Fruit fly (Drosophila melanogaster) whole organism, embryonic: ENCODE results near the gene CG42232.

Experiments
- CG10565 ChIP-seq: fragments of 200-800 bp; sonication (Bioruptor generic); optimal IDR thresholded peaks from 3 replicates; lab custom pipeline; 2016; ENCODE audit warnings: missing biosample characterization, mild to moderate bottlenecking, missing genetic modification characterization
- CG10654 ChIP-seq: fragments of 200-800 bp; sonication (Bioruptor generic); optimal IDR thresholded peaks from 2 replicates; lab custom pipeline; 2016; ENCODE audit warnings: missing biosample characterization, missing genetic modification characterization
- CG11504 ChIP-seq: fragments of 200-800 bp; sonication (Bioruptor generic); optimal IDR thresholded peaks from 3 replicates; lab custom pipeline; 2019; ENCODE audit warnings: missing biosample characterization, mild to moderate bottlenecking, missing genetic modification characterization, moderate library complexity
- CG12219 ChIP-seq: fragments of 200-800 bp; sonication (Bioruptor generic); optimal IDR thresholded peaks from 3 replicates; lab custom pipeline; 2018; ENCODE audit warnings: missing biosample characterization, mild to moderate bottlenecking, missing genetic modification characterization
- CG12299 ChIP-seq: fragments of 200-800 bp; sonication (Bioruptor generic); optimal IDR thresholded peaks from 2 replicates; lab custom pipeline; 2018; ENCODE audit warnings: missing biosample characterization, mild to moderate bottlenecking, missing genetic modification characterization
- CG12942 ChIP-seq: fragments of 200-800 bp; sonication (Bioruptor generic); optimal IDR thresholded peaks from 3 replicates; lab custom pipeline; 2016; ENCODE audit warnings: missing biosample characterization, missing genetic modification characterization
- CG13624 ChIP-seq: fragments of 200-800 bp; sonication (Bioruptor generic); optimal IDR thresholded peaks from 2 replicates; lab custom pipeline; 2016; ENCODE audit warnings: missing biosample characterization, missing genetic modification characterization
- CG14667 ChIP-seq: fragments of 200-800 bp; sonication (Bioruptor generic); IDR thresholded peaks from 2 replicates; pipeline ENCODE4 v1.3.6; 2022; ENCODE audit warnings: missing biosample characterization, missing genetic modification characterization
- CG14860 ChIP-seq: fragments of 200-800 bp; sonication (Bioruptor generic); IDR thresholded peaks from 3 replicates; pipeline ENCODE4 v1.3.6; 2022; ENCODE audit warnings: missing biosample characterization, missing genetic modification characterization; ENCODE audit not compliant: partially characterized antibody
- CG15479 ChIP-seq: fragments of 200-800 bp; sonication (Bioruptor generic); optimal IDR thresholded peaks from 3 replicates; lab custom pipeline; 2019; ENCODE audit warnings: missing biosample characterization, mild to moderate bottlenecking, missing genetic modification characterization, moderate library complexity
- CG15601 ChIP-seq: fragments of 200-800 bp; sonication (Bioruptor generic); optimal IDR thresholded peaks from 3 replicates; lab custom pipeline; 2019; ENCODE audit warnings: missing biosample characterization, mild to moderate bottlenecking, missing genetic modification characterization, moderate library complexity
- CG1603 ChIP-seq: fragments of 200-800 bp; sonication (Bioruptor generic); optimal IDR thresholded peaks from 2 replicates; lab custom pipeline; 2019; ENCODE audit warnings: missing biosample characterization, mild to moderate bottlenecking, missing genetic modification characterization, moderate library complexity
- CG16813 ChIP-seq: fragments of 200-800 bp; sonication (Bioruptor generic); IDR thresholded peaks from 3 replicates; pipeline ENCODE4 v1.3.6; 2022; ENCODE audit warnings: missing biosample characterization, missing genetic modification characterization; ENCODE audit not compliant: partially characterized antibody
- CG17186 ChIP-seq: fragments of 200-800 bp; sonication (Bioruptor generic); optimal IDR thresholded peaks from 3 replicates; lab custom pipeline; 2017; ENCODE audit warnings: missing biosample characterization, missing genetic modification reagents, missing genetic modification characterization
- CG17328 ChIP-seq: fragments of 200-800 bp; sonication (Bioruptor generic); IDR thresholded peaks from 2 replicates; pipeline ENCODE4 v1.3.6; 2022; ENCODE audit warnings: missing biosample characterization, missing genetic modification characterization
- CG2199 ChIP-seq: fragments of 200-800 bp; sonication (Bioruptor generic); IDR thresholded peaks from 3 replicates; pipeline ENCODE4 v1.3.6; 2022; ENCODE audit warnings: missing biosample characterization, missing genetic modification characterization
- CG30431 ChIP-seq: fragments of 200-800 bp; sonication (Bioruptor generic); optimal IDR thresholded peaks from 2 replicates; lab custom pipeline; 2017; ENCODE audit warnings: missing biosample characterization, missing genetic modification characterization
- CG3407 ChIP-seq: fragments of 200-800 bp; sonication (Bioruptor generic); optimal IDR thresholded peaks from 2 replicates; lab custom pipeline; 2018; ENCODE audit warnings: missing biosample characterization, mild to moderate bottlenecking, missing genetic modification characterization
- CG42726 ChIP-seq: fragments of 200-800 bp; sonication (Bioruptor generic); IDR thresholded peaks from 2 replicates; pipeline ENCODE4 v1.3.6; 2022; ENCODE audit warnings: missing biosample characterization, missing genetic modification characterization; ENCODE audit not compliant: partially characterized antibody
- CG6654 ChIP-seq: fragments of 200-800 bp; sonication (Bioruptor generic); optimal IDR thresholded peaks from 2 replicates; lab custom pipeline; 2017; ENCODE audit warnings: missing biosample characterization, mild to moderate bottlenecking, missing genetic modification characterization
- Doc2 ChIP-seq: fragments of 200-800 bp; sonication (Bioruptor generic); IDR thresholded peaks from 2 replicates; pipeline ENCODE4 v1.3.6; 2022; ENCODE audit warnings: missing biosample characterization, missing genetic modification characterization
- Gug ChIP-seq: fragments of 200-800 bp; sonication (Bioruptor generic); IDR thresholded peaks from 4 replicates; pipeline ENCODE4 v1.3.6; 2022; ENCODE audit warnings: missing biosample characterization, missing genetic modification characterization
- HHEX ChIP-seq: fragments of 200-800 bp; sonication (Bioruptor generic); optimal IDR thresholded peaks from 3 replicates; lab custom pipeline; 2017; ENCODE audit warnings: missing biosample characterization, mild to moderate bottlenecking, missing genetic modification characterization, missing genetic modification reagents
- Hr78 ChIP-seq, 2 experiments: fragments of 200-800 bp in 1 of 2; fragments of >200 bp in 1 of 2; sonication (Bioruptor generic) in 1 of 2; optimal IDR thresholded peaks; 2 replicates each; lab custom pipeline; 2017 to 2019; ENCODE audit warnings: missing biosample characterization in 2 of 2, missing genetic modification characterization in 2 of 2, mild to moderate bottlenecking in 1 of 2, moderate library complexity in 1 of 2
- Lim3 ChIP-seq: fragments of 200-800 bp; sonication (Bioruptor generic); IDR thresholded peaks from 2 replicates; pipeline ENCODE4 v1.3.6; 2022; ENCODE audit warnings: missing biosample characterization, missing genetic modification characterization
- Lpt ChIP-seq: fragments of >200 bp; optimal IDR thresholded peaks from 2 replicates; lab custom pipeline; 2018; ENCODE audit warnings: missing biosample characterization, missing genetic modification characterization
- MESR4 ChIP-seq: fragments of 200-800 bp; sonication (Bioruptor generic); optimal IDR thresholded peaks from 2 replicates; lab custom pipeline; 2018; ENCODE audit warnings: missing biosample characterization, mild to moderate bottlenecking, missing genetic modification characterization, moderate library complexity
- Mes4 ChIP-seq: fragments of 200-800 bp; sonication (Bioruptor generic); optimal IDR thresholded peaks from 2 replicates; lab custom pipeline; 2016; ENCODE audit warnings: missing biosample characterization, missing genetic modification characterization
- Myb ChIP-seq: fragments of 200-800 bp; sonication (Bioruptor generic); optimal IDR thresholded peaks from 2 replicates; lab custom pipeline; 2016; ENCODE audit warnings: missing biosample characterization, missing genetic modification characterization
- Nf-YC ChIP-seq: fragments of 200-800 bp; optimal IDR thresholded peaks from 3 replicates; lab custom pipeline; 2019; ENCODE audit warnings: missing biosample characterization, mild to moderate bottlenecking, missing genetic modification characterization, moderate library complexity
- PHDP ChIP-seq: fragments of 200-800 bp; sonication (Bioruptor generic); optimal IDR thresholded peaks from 3 replicates; lab custom pipeline; 2018; ENCODE audit warnings: missing biosample characterization, mild to moderate bottlenecking, missing genetic modification characterization, moderate library complexity
- Sry-β ChIP-seq: fragments of 200-800 bp; sonication (Bioruptor generic); optimal IDR thresholded peaks from 2 replicates; lab custom pipeline; 2018; ENCODE audit warnings: missing biosample characterization, mild to moderate bottlenecking, missing genetic modification characterization, moderate library complexity
- ac ChIP-seq: fragments of 200-800 bp; sonication (Bioruptor generic); optimal IDR thresholded peaks from 3 replicates; lab custom pipeline; 2017; ENCODE audit warnings: missing biosample characterization, mild to moderate bottlenecking, missing genetic modification characterization
- aop ChIP-seq: fragments of 200-800 bp; sonication (Bioruptor generic); IDR thresholded peaks from 2 replicates; pipeline ENCODE4 v1.3.6; 2022; ENCODE audit warnings: missing biosample characterization, missing genetic modification characterization
- corto ChIP-seq: fragments of 200-800 bp; sonication (Bioruptor generic); optimal IDR thresholded peaks from 2 replicates; lab custom pipeline; 2016; ENCODE audit warnings: missing biosample characterization, mild to moderate bottlenecking, missing genetic modification characterization, moderate library complexity
- croc ChIP-seq: fragments of 200-800 bp; sonication (Bioruptor generic); conservative IDR thresholded peaks from 3 replicates; pipeline ENCODE4 v1.3.6; 2022; ENCODE audit warnings: missing biosample characterization, missing genetic modification characterization
- fd3F ChIP-seq: fragments of 200-800 bp; sonication (Bioruptor generic); optimal IDR thresholded peaks from 2 replicates; lab custom pipeline; 2018; ENCODE audit warnings: missing biosample characterization, mild to moderate bottlenecking, missing genetic modification characterization, moderate library complexity
- ftz-f1 ChIP-seq: fragments of 200-800 bp; sonication (Bioruptor generic); optimal IDR thresholded peaks from 2 replicates; lab custom pipeline; 2016; ENCODE audit warnings: missing biosample characterization, missing genetic modification characterization
- fu2 ChIP-seq: fragments of 200-800 bp; sonication (Bioruptor generic); optimal IDR thresholded peaks from 2 replicates; lab custom pipeline; 2016; ENCODE audit warnings: missing biosample characterization, missing genetic modification characterization
- ham ChIP-seq: fragments of 200-800 bp; sonication (Bioruptor generic); IDR thresholded peaks from 2 replicates; pipeline ENCODE4 v1.3.6; 2022; ENCODE audit warnings: missing biosample characterization, missing genetic modification characterization
- org-1 ChIP-seq: fragments of 200-800 bp; sonication (Bioruptor generic); optimal IDR thresholded peaks from 2 replicates; lab custom pipeline; 2017; ENCODE audit warnings: missing biosample characterization, missing genetic modification characterization
- otp ChIP-seq: fragments of 200-800 bp; sonication (Bioruptor generic); IDR thresholded peaks from 3 replicates; pipeline ENCODE4, ENCODE4 v1.3.6; 2022; ENCODE audit warnings: missing biosample characterization, missing genetic modification characterization
- pros ChIP-seq: fragments of 200-800 bp; sonication (Bioruptor generic); optimal IDR thresholded peaks from 3 replicates; lab custom pipeline; 2019; ENCODE audit warnings: missing biosample characterization, mild to moderate bottlenecking, missing genetic modification characterization, moderate library complexity
- repo ChIP-seq: fragments of 200-800 bp; sonication (Bioruptor generic); optimal IDR thresholded peaks from 2 replicates; lab custom pipeline; 2016; ENCODE audit warnings: missing biosample characterization, missing genetic modification characterization
- sug ChIP-seq: fragments of 200-800 bp; optimal IDR thresholded peaks from 2 replicates; lab custom pipeline; 2019; ENCODE audit warnings: missing biosample characterization, mild to moderate bottlenecking, missing genetic modification characterization, moderate library complexity
- tap ChIP-seq: fragments of 200-800 bp; optimal IDR thresholded peaks from 3 replicates; lab custom pipeline; 2019; ENCODE audit warnings: missing biosample characterization, mild to moderate bottlenecking, missing genetic modification characterization, moderate library complexity
- tll ChIP-seq, 2 experiments: fragments of 200-800 bp in 1 of 2; fragments of >200 bp in 1 of 2; sonication (Bioruptor generic) in 1 of 2; optimal IDR thresholded peaks; 2 replicates each; lab custom pipeline; 2017 to 2019; ENCODE audit warnings: missing biosample characterization in 2 of 2, missing genetic modification characterization in 2 of 2, mild to moderate bottlenecking in 1 of 2, moderate library complexity in 1 of 2
- vnd ChIP-seq: fragments of 200-800 bp; sonication (Bioruptor generic); IDR thresholded peaks from 3 replicates; pipeline ENCODE4 v1.3.6; 2022; ENCODE audit warnings: missing biosample characterization, missing genetic modification characterization; ENCODE audit not compliant: partially characterized antibody
- z ChIP-seq: fragments of 200-800 bp; sonication (Bioruptor generic); IDR thresholded peaks from 3 replicates; pipeline ENCODE4 v1.3.6; 2022; ENCODE audit warnings: missing biosample characterization, missing genetic modification characterization

Gene CG42232

dm6 chr3R:16442937-16443336 lies 26.5 kb downstream of the CG42232 start, which contains the start of the genes Ttc1 and CG14882 (continued):
- TF ChIP-seq CG12219 (GFP tag; lab: Kevin White, UChicago) (peak; percentile 35), ac (no peak), CG15601 (peak; percentile 68), Myb (GFP tag; lab: Kevin White, UChicago) (peak; percentile 73), aop (GFP tag; lab: Robert Waterston, UW) (no peak; the same call in 1 of the 2 replicates), ftz-f1 (GFP tag; lab: Kevin White, UChicago) (peak; percentile 57), CG17186 (GFP tag; lab: Kevin White, UChicago) (no peak), corto (GFP tag; lab: Kevin White, UChicago) (no peak), fd3F (GFP tag; lab: Kevin White, UChicago) (peak; percentile 73), CG17328 (GFP tag; lab: Robert Waterston, UW) (peak; percentile 94), croc (peak; percentile 66), pros (GFP tag; lab: Kevin White, UChicago) (no peak), MESR4 (GFP tag; lab: Kevin White, UChicago) (peak; percentile 24), CG15479 (GFP tag; lab: Kevin White, UChicago) (no peak), Hr78 (GFP tag; optimal IDR thresholded peaks at IDR 0.05; lab: Kevin White, UChicago) (no peak), CG16813 (GFP tag; lab: Robert Waterston, UW) (peak; percentile 43; the same call in 2 of the 3 replicates), CG2199 (GFP tag; lab: Robert Waterston, UW) (peak; percentile 74; the same call in 1 of the 3 replicates), repo (peak; percentile 46), z (GFP tag; lab: Robert Waterston, UW) (no peak), ham (GFP tag; lab: Robert Waterston, UW) (peak; percentile 71; the same call in 1 of the 2 replicates), vnd (0 out of 3 replicates have a peak, but pooled peaks have one; percentile 19), CG3407 (GFP tag; lab: Kevin White, UChicago) (peak; percentile 65), CG13624 (GFP tag; lab: Kevin White, UChicago) (peak; percentile 93), PHDP (tag; lab: Kevin White, UChicago) (peak; percentile 87), CG14860 (GFP tag; lab: Robert Waterston, UW) (0 out of 3 replicates have a peak, but pooled peaks have one; percentile 6), CG12299 (peak; percentile 84), CG1603 (peak; percentile 70), CG14667 (GFP tag; lab: Robert Waterston, UW) (no peak; the same call in 1 of the 2 replicates), tll (GFP tag; optimal IDR thresholded peaks at IDR 0.05; lab: Kevin White, UChicago) (peak in 1 of 2 experiments; percentile 36), CG42726 (no peak), otp (GFP tag; lab: Robert Waterston, UW) (peak; percentile 91), CG12942 (GFP tag; lab: Kevin White, UChicago) (peak; percentile 81), CG10565 (GFP tag; lab: Kevin White, UChicago) (no peak), Mes4 (GFP tag; lab: Kevin White, UChicago) (peak; percentile 77), tap (tag; lab: Kevin White, UChicago) (no peak), Nf-YC (tag; lab: Kevin White, UChicago) (peak; percentile 50), CG6654 (GFP tag; lab: Kevin White, UChicago) (peak; percentile 22), CG11504 (tag; lab: Kevin White, UChicago) (no peak), org-1 (GFP tag; lab: Kevin White, UChicago) (no peak), Lpt (GFP tag; lab: Kevin White, UChicago) (no peak), fu2 (GFP tag; lab: Kevin White, UChicago) (peak; percentile 84), Doc2 (peak; percentile 25; the same call in 1 of the 2 replicates), Gug (no peak; the same call in 2 of the 4 replicates), sug (tag; lab: Kevin White, UChicago) (peak; percentile 81), CG30431 (GFP tag; lab: Kevin White, UChicago) (peak; percentile 49), CG10654 (GFP tag; lab: Kevin White, UChicago) (peak; percentile 78), Lim3 (GFP tag; lab: Robert Waterston, UW) (peak; percentile 68; the same call in 1 of the 2 replicates), Sry-β (GFP tag; lab: Kevin White, UChicago) (peak; percentile 33), HHEX (GFP tag; lab: Kevin White, UChicago) (peak; percentile 75)
